Fruit fly (Drosophila melanogaster) whole organism, wandering third instar larva: Measurements from ENCODE around the gene RpL24-like.
A peak's percentile ranks its signal among the peaks of the same experiment; 100 is the strongest.

ENCODE experiments used
- CG32264 ChIP-seq: fragments of 200-800 bp; sonication (Bioruptor generic); optimal IDR thresholded peaks from 2 replicates; lab custom pipeline; 2016; ENCODE audit warnings: missing biosample characterization, missing genetic modification characterization
- CG9705 ChIP-seq: fragments of 200-800 bp; sonication (Bioruptor generic); optimal IDR thresholded peaks from 2 replicates; lab custom pipeline; 2018; ENCODE audit warnings: missing biosample characterization, mild to moderate bottlenecking, missing genetic modification characterization
- CrebA ChIP-seq: fragments of 200-800 bp; sonication (Bioruptor generic); optimal IDR thresholded peaks from 2 replicates; lab custom pipeline; 2016; ENCODE audit warnings: missing biosample characterization, mild to moderate bottlenecking, missing genetic modification characterization, borderline replicate concordance
- Dfd ChIP-seq: fragments of >200 bp; optimal IDR thresholded peaks from 2 replicates; lab custom pipeline; 2017; ENCODE audit warnings: missing biosample characterization, missing genetic modification characterization
- Dif ChIP-seq: fragments of 200-275, 200-300 bp; sonication (Bioruptor generic); optimal IDR thresholded peaks from 2 replicates; lab custom pipeline; 2018; ENCODE audit warnings: missing biosample characterization, missing genetic modification characterization; ENCODE audit not compliant: partially characterized antibody
- GATAd ChIP-seq: sonication (Bioruptor generic); optimal IDR thresholded peaks from 2 replicates; lab custom pipeline; 2016; ENCODE audit warnings: missing biosample characterization, missing genetic modification characterization
- HLH106 ChIP-seq: fragments of 200-800 bp; optimal IDR thresholded peaks from 3 replicates; lab custom pipeline; 2019; ENCODE audit warnings: missing biosample characterization, mild to moderate bottlenecking, missing genetic modification characterization, moderate library complexity
- Hnf4 ChIP-seq: fragments of 200-800 bp; sonication (Bioruptor generic); optimal IDR thresholded peaks from 2 replicates; lab custom pipeline; 2016; ENCODE audit warnings: missing biosample characterization, mild to moderate bottlenecking, missing genetic modification characterization
- Hr78 ChIP-seq: fragments of >200 bp; optimal IDR thresholded peaks from 2 replicates; lab custom pipeline; 2017; ENCODE audit warnings: missing biosample characterization, missing genetic modification characterization
- Jra ChIP-seq: sonication (Bioruptor generic); optimal IDR thresholded peaks from 2 replicates; lab custom pipeline; 2016; ENCODE audit warnings: missing biosample characterization, missing genetic modification characterization
- Myc ChIP-seq: fragments of >200 bp; optimal IDR thresholded peaks from 2 replicates; lab custom pipeline; 2017
- N ChIP-seq: fragments of >200 bp; optimal IDR thresholded peaks from 2 replicates; lab custom pipeline; 2018; ENCODE audit warnings: missing biosample characterization, missing external identifiers, missing genetic modification characterization
- OdsH ChIP-seq: fragments of 200-800 bp; sonication (Bioruptor generic); optimal IDR thresholded peaks from 2 replicates; lab custom pipeline; 2016; ENCODE audit warnings: missing biosample characterization, mild to moderate bottlenecking, missing genetic modification characterization
- Rel ChIP-seq, 2 experiments: fragments of 200-800 bp; sonication (Bioruptor generic) in 1 of 2; optimal IDR thresholded peaks; 2 replicates in 1 of 2; 3 replicates in 1 of 2; lab custom pipeline; 2016 to 2019; ENCODE audit warnings: mild to moderate bottlenecking in 2 of 2, missing biosample characterization in 2 of 2, missing genetic modification characterization in 2 of 2, moderate library complexity in 1 of 2
- Sp1 ChIP-seq: fragments of 200-800 bp; sonication (Bioruptor generic); optimal IDR thresholded peaks from 3 replicates; lab custom pipeline; 2019; ENCODE audit warnings: missing biosample characterization, mild to moderate bottlenecking, missing genetic modification characterization, moderate library complexity
- Vsx2 ChIP-seq: fragments of 200-300, 225-300 bp; sonication (Bioruptor generic); optimal IDR thresholded peaks from 2 replicates; lab custom pipeline; 2018; ENCODE audit warnings: missing biosample characterization, missing genetic modification characterization; ENCODE audit not compliant: partially characterized antibody
- brk ChIP-seq: fragments of 200-800 bp; sonication (Bioruptor generic); optimal IDR thresholded peaks from 2 replicates; lab custom pipeline; 2016; ENCODE audit warnings: missing biosample characterization, mild to moderate bottlenecking, missing genetic modification characterization
- dmrt93B ChIP-seq: fragments of 200-800 bp; sonication (Bioruptor generic); optimal IDR thresholded peaks from 2 replicates; lab custom pipeline; 2018; ENCODE audit warnings: missing biosample characterization, mild to moderate bottlenecking, missing genetic modification characterization
- ey ChIP-seq: fragments of 200-800 bp; sonication (Bioruptor generic); optimal IDR thresholded peaks from 2 replicates; lab custom pipeline; 2016; ENCODE audit warnings: missing biosample characterization, missing genetic modification characterization
- foxo ChIP-seq, 2 experiments: fragments of 200-800 bp; sonication (Bioruptor generic); optimal IDR thresholded peaks; 2 replicates in 1 of 2; 3 replicates in 1 of 2; lab custom pipeline; 2016 to 2017; ENCODE audit warnings: missing biosample characterization in 2 of 2, missing genetic modification characterization in 2 of 2
- fru ChIP-seq: fragments of 200-800 bp; sonication (Bioruptor generic); optimal IDR thresholded peaks from 3 replicates; lab custom pipeline; 2016; ENCODE audit warnings: missing biosample characterization, mild to moderate bottlenecking, missing genetic modification characterization
- h ChIP-seq: fragments of 200-800 bp; sonication (Bioruptor generic); optimal IDR thresholded peaks from 3 replicates; lab custom pipeline; 2016; ENCODE audit warnings: missing biosample characterization, mild to moderate bottlenecking, missing genetic modification characterization
- jim ChIP-seq: fragments of 175-275, 200-325 bp; sonication (Bioruptor generic); optimal IDR thresholded peaks from 2 replicates; lab custom pipeline; 2016; ENCODE audit warnings: missing biosample characterization, mild to moderate bottlenecking, missing genetic modification characterization
- lola ChIP-seq: fragments of >200 bp; optimal IDR thresholded peaks from 2 replicates; lab custom pipeline; 2017; ENCODE audit warnings: missing biosample characterization, missing genetic modification characterization
- pan ChIP-seq: fragments of >200 bp; optimal IDR thresholded peaks from 2 replicates; lab custom pipeline; 2017
- psq ChIP-seq: fragments of 200-800 bp; sonication (Bioruptor generic); optimal IDR thresholded peaks from 3 replicates; lab custom pipeline; 2017; ENCODE audit warnings: missing biosample characterization, mild to moderate bottlenecking, missing genetic modification characterization, moderate library complexity
- rgr ChIP-seq: fragments of 200-800 bp; sonication (Bioruptor generic); optimal IDR thresholded peaks from 3 replicates; lab custom pipeline; 2016; ENCODE audit warnings: missing biosample characterization, mild to moderate bottlenecking, missing genetic modification characterization
- sage ChIP-seq: fragments of 200-800 bp; sonication (Bioruptor generic); optimal IDR thresholded peaks from 2 replicates; lab custom pipeline; 2016; ENCODE audit warnings: missing biosample characterization, mild to moderate bottlenecking, missing genetic modification characterization
- sv ChIP-seq: fragments of 200-800 bp; sonication (Bioruptor generic); optimal IDR thresholded peaks from 3 replicates; lab custom pipeline; 2016; ENCODE audit warnings: missing biosample characterization, missing genetic modification characterization
- tai ChIP-seq: sonication (Bioruptor generic); optimal IDR thresholded peaks from 2 replicates; lab custom pipeline; 2016; ENCODE audit warnings: missing biosample characterization, missing genetic modification characterization
- usp ChIP-seq: fragments of >200 bp; optimal IDR thresholded peaks from 2 replicates; lab custom pipeline; 2017; ENCODE audit warnings: missing biosample characterization, missing genetic modification characterization
- woc ChIP-seq: sonication (Bioruptor generic); optimal IDR thresholded peaks from 2 replicates; lab custom pipeline; 2016; ENCODE audit warnings: missing biosample characterization, mild to moderate bottlenecking, missing genetic modification characterization

Gene RpL24-like

dm6 chr3R:11452041-11452440, 20.7 kb upstream of the RpL24-like start:
- TF ChIP-seq Dfd (GFP tag; lab: Kevin White, UChicago): no peak
- TF ChIP-seq tai (GFP tag; lab: Kevin White, UChicago): no peak
- no peak for TF ChIP-seq foxo (GFP tag; optimal IDR thresholded peaks at IDR 0.05; lab: Kevin White, UChicago)
- no peak for TF ChIP-seq HLH106 (tag; lab: Kevin White, UChicago)
- TF ChIP-seq Vsx2 (GFP tag; lab: Kevin White, UChicago): peak; percentile 53
- peak; percentile 80 for TF ChIP-seq Myc (lab: Kevin White, UChicago)
- peak; percentile 62 for TF ChIP-seq N (GFP tag; lab: Kevin White, UChicago)
- TF ChIP-seq, all 38 proteins: peak for 3

dm6 chr3R:11451207-11451841, 19.9 kb upstream of the RpL24-like start, which contains the start of gene sals:
Gene sals (minus strand): TSS chr3R:11451791.
- no peak for TF ChIP-seq tai (GFP tag; lab: Kevin White, UChicago)
- no peak for TF ChIP-seq pan
- no peak for TF ChIP-seq Hnf4 (GFP tag; lab: Kevin White, UChicago)
- no peak for TF ChIP-seq dmrt93B
- no peak for TF ChIP-seq psq (GFP tag; lab: Kevin White, UChicago)
- TF ChIP-seq rgr: no peak
- TF ChIP-seq HLH106 (tag; lab: Kevin White, UChicago): no peak
- TF ChIP-seq Dfd (GFP tag; lab: Kevin White, UChicago): no peak
- no peak for TF ChIP-seq fru (GFP tag; lab: Kevin White, UChicago)
- TF ChIP-seq woc (GFP tag; lab: Kevin White, UChicago): no peak
- no peak for TF ChIP-seq Hr78 (GFP tag; lab: Kevin White, UChicago)
- TF ChIP-seq OdsH (GFP tag; lab: Kevin White, UChicago): no peak
- TF ChIP-seq, all 38 proteins: peak for 0

DNA sequence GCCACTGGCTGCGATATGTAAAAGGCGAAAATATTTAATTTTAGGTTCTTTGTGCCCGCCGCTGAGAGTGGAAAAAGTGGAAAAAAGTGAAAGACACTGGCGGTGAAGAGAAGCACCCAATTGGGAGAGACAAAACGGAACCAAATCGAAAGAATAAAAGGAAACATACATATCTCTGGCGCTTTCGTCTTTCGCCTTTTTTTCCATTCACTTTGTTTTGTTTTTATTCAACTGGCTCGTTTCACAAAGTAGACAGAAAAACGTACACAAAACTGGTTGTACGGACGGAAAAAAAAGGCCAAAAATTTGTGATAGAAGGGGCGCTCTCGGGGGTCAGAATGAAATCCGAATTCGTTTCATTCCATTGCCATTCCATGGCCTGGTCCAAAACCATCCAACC, 18.3 kb upstream of the RpL24-like start:
- peak; percentile 59 for TF ChIP-seq CrebA
- TF ChIP-seq jim (GFP tag; lab: Kevin White, UChicago): peak; percentile 72
- TF ChIP-seq sage (GFP tag; lab: Kevin White, UChicago): no peak
- peak; percentile 50 for TF ChIP-seq brk
- peak; percentile 64 for TF ChIP-seq Sp1
- no peak for TF ChIP-seq usp (GFP tag; lab: Kevin White, UChicago)
- peak; percentile 90 for TF ChIP-seq psq (GFP tag; lab: Kevin White, UChicago)
- TF ChIP-seq Rel (GFP tag; optimal IDR thresholded peaks at IDR 0.05; lab: Kevin White, UChicago): no peak
- peak; percentile 15 for TF ChIP-seq Rel (tag; optimal IDR thresholded peaks at IDR 0.05; lab: Kevin White, UChicago)
- TF ChIP-seq Vsx2 (GFP tag; lab: Kevin White, UChicago): peak; percentile 25
- TF ChIP-seq Dif (GFP tag; lab: Kevin White, UChicago): peak; percentile 13
- TF ChIP-seq OdsH (GFP tag; lab: Kevin White, UChicago): no peak

- TF ChIP-seq Dfd (GFP tag; lab: Kevin White, UChicago) (peak; percentile 93), CrebA (no peak)
Measured at dm6 chr3R:11441038-11441437, 9.7 kb upstream of the RpL24-like start.

DNA sequence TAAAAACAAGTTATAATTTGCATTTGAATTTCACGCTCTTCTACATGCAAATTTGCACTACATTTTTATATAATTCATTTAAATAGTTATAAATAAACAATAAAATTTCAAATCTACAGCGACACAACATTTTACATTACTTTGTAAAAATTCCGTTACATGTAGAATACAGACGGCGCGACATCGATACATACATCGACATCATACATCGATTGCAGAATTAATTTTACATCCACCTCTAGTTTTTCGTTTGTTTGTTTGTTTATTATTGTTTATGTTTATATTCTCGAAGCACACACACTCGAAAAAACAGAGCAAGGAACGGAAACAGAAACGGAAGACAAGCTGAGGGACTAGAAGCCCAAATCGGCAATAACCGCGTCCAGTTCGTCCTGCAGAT, 6.1 kb upstream of the RpL24-like start, which contains the start of gene CG17230:
Gene CG17230 (plus strand): TSS at position 258 of the 400 bp plus-strand sequence.
- no peak for TF ChIP-seq sage (GFP tag; lab: Kevin White, UChicago)
- no peak for TF ChIP-seq h (GFP tag; lab: Kevin White, UChicago)
- no peak for TF ChIP-seq ey (GFP tag; lab: Kevin White, UChicago)
- TF ChIP-seq GATAd: no peak
- no peak for TF ChIP-seq fru (GFP tag; lab: Kevin White, UChicago)
- TF ChIP-seq sv: no peak
- TF ChIP-seq N (GFP tag; lab: Kevin White, UChicago): no peak
- no peak for TF ChIP-seq CG32264 (GFP tag; lab: Kevin White, UChicago)
- TF ChIP-seq Sp1: no peak
- TF ChIP-seq CG9705 (GFP tag; lab: Kevin White, UChicago): no peak
- no peak for TF ChIP-seq lola (GFP tag; lab: Kevin White, UChicago)
- TF ChIP-seq Jra (GFP tag; lab: Kevin White, UChicago): no peak
- TF ChIP-seq Rel (GFP tag; optimal IDR thresholded peaks at IDR 0.05; lab: Kevin White, UChicago): no peak
- TF ChIP-seq Rel (tag; optimal IDR thresholded peaks at IDR 0.05; lab: Kevin White, UChicago): no peak
